Fruit fly (Drosophila melanogaster) whole organism, prepupa: Measurements from ENCODE around the gene CG17141.
A peak's percentile ranks its signal among the peaks of the same experiment; 100 is the strongest.

Experiments
- CG11762 ChIP-seq: fragments of 200-800 bp; sonication (Bioruptor generic); optimal IDR thresholded peaks from 3 replicates; lab custom pipeline; 2016; ENCODE audit warnings: missing biosample characterization, missing genetic modification characterization; ENCODE audit not compliant: insufficient read depth
- CG1621 ChIP-seq: fragments of 200-800 bp; sonication (Bioruptor generic); optimal IDR thresholded peaks from 3 replicates; lab custom pipeline; 2018; ENCODE audit warnings: missing biosample characterization, mild to moderate bottlenecking, missing genetic modification characterization
- CG3032 ChIP-seq: fragments of 200-800 bp; optimal IDR thresholded peaks from 2 replicates; lab custom pipeline; 2019; ENCODE audit warnings: missing biosample characterization, mild to moderate bottlenecking, missing genetic modification characterization, moderate library complexity
- CG6276 ChIP-seq: fragments of 200-800 bp; sonication (Bioruptor generic); optimal IDR thresholded peaks from 2 replicates; lab custom pipeline; 2017; ENCODE audit warnings: missing biosample characterization, mild to moderate bottlenecking, missing genetic modification characterization
- Hr39 ChIP-seq: fragments of 200-800 bp; sonication (Bioruptor generic); optimal IDR thresholded peaks from 2 replicates; lab custom pipeline; 2016; ENCODE audit warnings: missing biosample characterization, missing genetic modification characterization
- Sox15 ChIP-seq: fragments of 200-800 bp; sonication (Bioruptor generic); optimal IDR thresholded peaks from 3 replicates; lab custom pipeline; 2016; ENCODE audit warnings: missing biosample characterization, missing genetic modification characterization
- acj6 ChIP-seq: fragments of 200-800 bp; sonication (Bioruptor generic); optimal IDR thresholded peaks from 3 replicates; lab custom pipeline; 2016; ENCODE audit warnings: missing biosample characterization, missing genetic modification characterization
- cyc ChIP-seq: fragments of 200-800 bp; sonication (Bioruptor generic); optimal IDR thresholded peaks from 3 replicates; lab custom pipeline; 2016; ENCODE audit warnings: missing biosample characterization, missing genetic modification characterization
- fd59A ChIP-seq: fragments of 200-800 bp; sonication (Bioruptor generic); optimal IDR thresholded peaks from 2 replicates; lab custom pipeline; 2017; ENCODE audit warnings: missing biosample characterization, mild to moderate bottlenecking, missing genetic modification characterization, missing genetic modification reagents
- fd85E ChIP-seq: fragments of 200-800 bp; sonication (Bioruptor generic); optimal IDR thresholded peaks from 3 replicates; lab custom pipeline; 2016; ENCODE audit warnings: missing biosample characterization, missing genetic modification characterization
- ss ChIP-seq, 2 experiments: fragments of 200-800 bp; sonication (Bioruptor generic); optimal IDR thresholded peaks; 2 replicates in 1 of 2; 3 replicates in 1 of 2; lab custom pipeline; 2017 to 2018; ENCODE audit warnings: mild to moderate bottlenecking in 2 of 2, missing biosample characterization in 2 of 2, missing genetic modification characterization in 2 of 2, moderate library complexity in 1 of 2

DNA sequence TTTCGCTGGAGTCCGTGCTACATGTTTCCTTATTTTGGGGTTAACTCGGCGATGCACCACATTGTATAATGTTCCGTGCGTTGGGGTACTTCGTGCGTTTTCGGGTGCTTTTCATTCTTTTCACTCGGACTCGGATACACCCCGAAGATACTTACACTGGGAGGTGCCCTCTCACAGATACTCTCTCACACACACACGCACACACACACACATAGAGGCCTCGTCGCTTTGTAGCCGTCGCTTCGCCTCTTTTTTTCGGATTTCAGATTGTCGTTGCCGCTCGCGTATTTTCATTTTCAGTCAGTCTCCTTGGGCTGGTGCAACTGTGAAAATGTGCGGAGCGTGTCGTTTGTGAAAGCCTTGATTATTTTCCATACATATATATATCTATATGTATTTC lies 34.0 kb upstream of the CG17141 start:
- TF ChIP-seq CG1621 (tag; lab: Kevin White, UChicago) = no peak
- TF ChIP-seq Sox15 = no peak
- TF ChIP-seq CG3032 (tag; lab: Kevin White, UChicago) = no peak
- peak; percentile 54 for TF ChIP-seq CG6276 (GFP tag; lab: Kevin White, UChicago)
- no peak for TF ChIP-seq CG11762 (GFP tag; lab: Kevin White, UChicago)
- TF ChIP-seq Hr39 (GFP tag; lab: Kevin White, UChicago) = no peak
- TF ChIP-seq cyc = no peak
- peak; percentile 17 to 49 for TF ChIP-seq ss (GFP tag; optimal IDR thresholded peaks at IDR 0.05; lab: Kevin White, UChicago)
- no peak for TF ChIP-seq fd59A (GFP tag; lab: Kevin White, UChicago)
- no peak for TF ChIP-seq acj6
- TF ChIP-seq fd85E (GFP tag; lab: Kevin White, UChicago) = peak; percentile 79
